Fruit fly (Drosophila melanogaster): ENCODE results near the gene CG6244.

Gene CG6244

dm6 chr3L:15844577-15844976 is 36.5 kb downstream of the CG6244 start:
- no peak for TF ChIP-seq fru (optimal IDR thresholded peaks at IDR 0.05)
- peak; percentile 32 for TF ChIP-seq CG2712 (tag; optimal IDR thresholded peaks at IDR 0.05)
- peak; percentile 66 for TF ChIP-seq CG17361 (GFP tag; IDR thresholded peaks at IDR 0.05)
- TF ChIP-seq CG7556 (GFP tag; optimal IDR thresholded peaks at IDR 0.05) = peak; percentile 5
- no peak for TF ChIP-seq CG2116 (GFP tag; optimal IDR thresholded peaks at IDR 0.05)
- no peak for TF ChIP-seq cato (GFP tag; optimal IDR thresholded peaks at IDR 0.05; ENCODE audit: borderline replicate concordance)
- peak; percentile 20 for TF ChIP-seq gem (tag; optimal IDR thresholded peaks at IDR 0.05)
- peak; percentile 10 for TF ChIP-seq Sox100B (GFP tag; optimal IDR thresholded peaks at IDR 0.05)
- no peak for TF ChIP-seq CG3995 (GFP tag; optimal IDR thresholded peaks at IDR 0.05)
- TF ChIP-seq zf30C (GFP tag; optimal IDR thresholded peaks at IDR 0.05) = peak; percentile 3
- TF ChIP-seq Abd-B (GFP tag; optimal IDR thresholded peaks at IDR 0.05) = peak; percentile 0
- no peak for TF ChIP-seq Scr (GFP tag; IDR thresholded peaks at IDR 0.05; ENCODE audit: partially characterized antibody)
- TF ChIP-seq CG18262 (tag; optimal IDR thresholded peaks at IDR 0.05) = peak; percentile 63
- TF ChIP-seq CG10979 (tag; optimal IDR thresholded peaks at IDR 0.05) = peak; percentile 38
- no peak for TF ChIP-seq CG13894 (tag; optimal IDR thresholded peaks at IDR 0.05)
- no peak for TF ChIP-seq abd-A (tag; optimal IDR thresholded peaks at IDR 0.05)
- peak; percentile 35 for TF ChIP-seq CG14710 (tag; optimal IDR thresholded peaks at IDR 0.05)
- TF ChIP-seq Optix (GFP tag; IDR thresholded peaks at IDR 0.05) = no peak
- peak; percentile 17 for TF ChIP-seq CoRest (tag; optimal IDR thresholded peaks at IDR 0.05)
- peak; percentile 55 for TF ChIP-seq dmrt11E (tag; optimal IDR thresholded peaks at IDR 0.05)
- no peak for TF ChIP-seq CG18619 (GFP tag; optimal IDR thresholded peaks at IDR 0.05)
- TF ChIP-seq CG10267 (tag; optimal IDR thresholded peaks at IDR 0.05) = peak; percentile 22
- peak; percentile 31 for TF ChIP-seq CG15696 (tag; optimal IDR thresholded peaks at IDR 0.05)
- no peak for TF ChIP-seq CG11398 (GFP tag; optimal IDR thresholded peaks at IDR 0.05)
- peak; percentile 28 for TF ChIP-seq CG8924 (tag; optimal IDR thresholded peaks at IDR 0.05)
- TF ChIP-seq CG10209 (GFP tag; optimal IDR thresholded peaks at IDR 0.05) = peak; percentile 10
- peak; percentile 27; the same call in 1 of the 2 replicates for TF ChIP-seq CG31441 (GFP tag; IDR thresholded peaks at IDR 0.05)
- peak; percentile 25 for TF ChIP-seq grau (tag; optimal IDR thresholded peaks at IDR 0.05)
- TF ChIP-seq lola (GFP tag; optimal IDR thresholded peaks at IDR 0.05) = peak in 1 of 3 experiments; percentile 61
- TF ChIP-seq CG12391 (tag; optimal IDR thresholded peaks at IDR 0.05) = peak; percentile 24
- TF ChIP-seq Ssrp (tag; optimal IDR thresholded peaks at IDR 0.05) = peak; percentile 23
- peak; percentile 1 for TF ChIP-seq CG4820 (GFP tag; optimal IDR thresholded peaks at IDR 0.05)
- TF ChIP-seq CG7839 (tag; optimal IDR thresholded peaks at IDR 0.05) = peak; percentile 27
- TF ChIP-seq sens (GFP tag) = peak; percentile 34
- peak; percentile 17 for TF ChIP-seq tio (GFP tag; optimal IDR thresholded peaks at IDR 0.05)
- no peak for TF ChIP-seq GATAe (GFP tag; conservative IDR thresholded peaks at IDR 0.05)
- no peak for TF ChIP-seq gt (GFP tag; IDR thresholded peaks at IDR 0.05)
- TF ChIP-seq Hr51 (GFP tag; optimal IDR thresholded peaks at IDR 0.05) = no peak
- peak; percentile 30 for TF ChIP-seq nmo (GFP tag; optimal IDR thresholded peaks at IDR 0.05)
- peak; percentile 39 for TF ChIP-seq phol (tag; optimal IDR thresholded peaks at IDR 0.05)
- TF ChIP-seq CG9727 (GFP tag; optimal IDR thresholded peaks at IDR 0.05) = peak; percentile 42
- peak; percentile 39 for TF ChIP-seq CG11504 (tag; optimal IDR thresholded peaks at IDR 0.05)
- TF ChIP-seq bcd (GFP tag; optimal IDR thresholded peaks at IDR 0.05) = peak; percentile 5

All from whole organism, embryonic.